Worm (Caenorhabditis elegans) whole organism, L1 larva: ENCODE measurements around the gene C30B5.2.

Experiments used
- Y116A8C.19 ChIP-seq: sonication (generic microtip); optimal IDR thresholded peaks from 2 replicates; lab custom pipeline; 2016; ENCODE audit warnings: missing compliant biosample characterization, missing genetic modification characterization, borderline replicate concordance
- alr-1 ChIP-seq: fragments of 200-800 bp; sonication (Bioruptor generic); optimal IDR thresholded peaks from 2 replicates; lab custom pipeline; 2018; ENCODE audit warnings: borderline replicate concordance, mild to moderate bottlenecking, missing genetic modification characterization, missing compliant biosample characterization
- ceh-63 ChIP-seq: fragments of 200-800 bp; sonication (Bioruptor generic); optimal IDR thresholded peaks from 2 replicates; lab custom pipeline; 2018; ENCODE audit warnings: mild to moderate bottlenecking, missing genetic modification characterization, missing compliant biosample characterization
- efl-1 ChIP-seq, 4 experiments: fragments of 150-350 bp; optimal IDR thresholded peaks in 3 of 4; peaks in 1 of 4; 1 replicate in 1 of 4; 2 replicates in 3 of 4; lab custom pipeline; 2014; ENCODE audit warnings: missing biosample characterization in 2 of 4, missing genetic modification characterization in 2 of 4, missing genetic modification reagents in 2 of 4
- efl-3 ChIP-seq: fragments of 200-800 bp; sonication (Bioruptor generic); optimal IDR thresholded peaks from 2 replicates; lab custom pipeline; 2018; ENCODE audit warnings: mild to moderate bottlenecking, missing genetic modification characterization, missing compliant biosample characterization
- fos-1 ChIP-seq: fragments of 150-350 bp; optimal IDR thresholded peaks from 2 replicates; lab custom pipeline; 2014; ENCODE audit warnings: missing biosample characterization, missing genetic modification characterization
- lin-13 ChIP-seq: fragments of 150-350 bp; optimal IDR thresholded peaks from 2 replicates; lab custom pipeline; 2014; ENCODE audit warnings: missing biosample characterization, missing genetic modification reagents, missing genetic modification characterization
- lin-15B ChIP-seq: fragments of 150-350 bp; sonication (generic microtip); optimal IDR thresholded peaks from 3 replicates; lab custom pipeline; 2014; ENCODE audit warnings: missing biosample characterization, missing genetic modification characterization
- nhr-237 ChIP-seq: fragments of 150-350 bp; optimal IDR thresholded peaks from 2 replicates; lab custom pipeline; 2014; ENCODE audit warnings: missing biosample characterization, missing genetic modification characterization
- pqm-1 ChIP-seq: sonication (generic microtip); optimal IDR thresholded peaks from 3 replicates; lab custom pipeline; 2017; ENCODE audit warnings: missing biosample characterization, missing genetic modification characterization
- snpc-4 ChIP-seq: fragments of 150-350 bp; optimal IDR thresholded peaks from 2 replicates; lab custom pipeline; 2014; ENCODE audit warnings: missing biosample characterization, missing genetic modification characterization
- unc-86 ChIP-seq: sonication (generic microtip); optimal IDR thresholded peaks from 2 replicates; lab custom pipeline; 2016; ENCODE audit warnings: missing genetic modification characterization, missing compliant biosample characterization
- zag-1 ChIP-seq: fragments of 150-350 bp; optimal IDR thresholded peaks from 2 replicates; lab custom pipeline; 2014; ENCODE audit warnings: missing biosample characterization, missing genetic modification characterization

The C30B5.2 gene

ce11 chrII:6246054-6246453 is 49.1 kb downstream of the C30B5.2 start, which contains the start of gene lelo-1:
TSS of gene lelo-1 (plus strand) at chrII:6246354.
- TF ChIP-seq efl-3 (GFP tag; lab: Kevin White, UChicago) (no peak), efl-1 (optimal IDR thresholded peaks at IDR 0.05; lab: Kevin White, UChicago) (no peak), efl-1 (GFP tag; optimal IDR thresholded peaks at IDR 0.05 in 1 of 2; lab: Kevin White, UChicago) (peak in 1 of 2 experiments; percentile 30), lin-13 (GFP tag; lab: Kevin White, UChicago) (no peak)

ce11 chrII:6247011-6247410 is 50.0 kb downstream of the C30B5.2 start, which contains the start of gene T24H7.2:
TSS of gene T24H7.2 (plus strand) at chrII:6247311.
- TF ChIP-seq snpc-4 (tag; lab: Kevin White, UChicago) = no peak
- no peak for TF ChIP-seq unc-86 (tag; lab: Kevin White, UChicago)
- TF ChIP-seq pqm-1 (tag; lab: Kevin White, UChicago) = no peak
- no peak for TF ChIP-seq lin-15B (tag; lab: Kevin White, UChicago)
- no peak for TF ChIP-seq alr-1 (tag; lab: Kevin White, UChicago)
- TF ChIP-seq nhr-237 (tag; lab: Kevin White, UChicago) = no peak
- TF ChIP-seq ceh-63 = no peak
- TF ChIP-seq fos-1 (tag; lab: Kevin White, UChicago) = no peak
- TF ChIP-seq zag-1 = no peak
- no peak for TF ChIP-seq Y116A8C.19 (tag; lab: Kevin White, UChicago)
